Worm (Caenorhabditis elegans): ENCODE data around the gene reps-1.

reps-1 gene

ce11 chrV:18937578-18937977 is 52.7 kb downstream of the reps-1 start:
- TF ChIP-seq him-1 (tag; optimal IDR thresholded peaks at IDR 0.05) (no peak), W03F9.2 (tag; optimal IDR thresholded peaks at IDR 0.05) (no peak), dao-5 (tag; optimal IDR thresholded peaks at IDR 0.05) (no peak)

All from whole organism, L4/young adult.